Fruit fly (Drosophila melanogaster): ENCODE data around the gene TyrRS.
A peak's percentile ranks its signal among the peaks of the same experiment; 100 is the strongest.

TyrRS gene

dm6 chr3L:16451887-16452751 is 33.0 kb upstream of the TyrRS start, which contains the start of gene dsx-c73A (continued):
- no peak for TF ChIP-seq CG1621 (tag; optimal IDR thresholded peaks at IDR 0.05)
- no peak for TF ChIP-seq fd85E (GFP tag; optimal IDR thresholded peaks at IDR 0.05)
- TF ChIP-seq vri (GFP tag; optimal IDR thresholded peaks at IDR 0.05), result no peak
- TF ChIP-seq CG31627 (GFP tag; optimal IDR thresholded peaks at IDR 0.05), result no peak
- TF ChIP-seq CG3919 (GFP tag; optimal IDR thresholded peaks at IDR 0.05), result peak; percentile 55
- no peak for TF ChIP-seq Met (GFP tag; optimal IDR thresholded peaks at IDR 0.05)
- peak; percentile 33 for TF ChIP-seq CG10631 (GFP tag; optimal IDR thresholded peaks at IDR 0.05)
- no peak for TF ChIP-seq Hr39 (GFP tag; optimal IDR thresholded peaks at IDR 0.05)
- no peak for TF ChIP-seq CG8319 (GFP tag; optimal IDR thresholded peaks at IDR 0.05)
- peak; percentile 79 for TF ChIP-seq CG15336 (GFP tag; IDR thresholded peaks at IDR 0.05)
- no peak for TF ChIP-seq CG11902 (GFP tag; optimal IDR thresholded peaks at IDR 0.05)

- TF ChIP-seq Hr4 (GFP tag; optimal IDR thresholded peaks at IDR 0.05) (peak; percentile 27), CG32006 (GFP tag; optimal IDR thresholded peaks at IDR 0.05) (peak; percentile 54), CG15336 (GFP tag; IDR thresholded peaks at IDR 0.05) (0 out of 2 replicates have a peak, but pooled peaks have one; percentile 21), CG34406 (GFP tag; optimal IDR thresholded peaks at IDR 0.05) (no peak), Sox102F (GFP tag; optimal IDR thresholded peaks at IDR 0.05) (no peak), lz (GFP tag; optimal IDR thresholded peaks at IDR 0.05) (no peak), CG8119 (GFP tag; IDR thresholded peaks at IDR 0.05) (peak; percentile 23; the same call in 1 of the 3 replicates)
Observed at dm6 chr3L:16442628-16443027, 23.5 kb upstream of the TyrRS start.

- TF ChIP-seq Eip78C (GFP tag) (peak; percentile 24), Sox15 (GFP tag; optimal IDR thresholded peaks at IDR 0.05) (no peak), dsx (GFP tag; optimal IDR thresholded peaks at IDR 0.05; ENCODE audit: poor library complexity, severe bottlenecking) (peak; percentile 96), fd59A (GFP tag; optimal IDR thresholded peaks at IDR 0.05) (no peak), svp (GFP tag) (no peak)
Observed at dm6 chr3L:16437271-16437670, 18.2 kb upstream of the TyrRS start.

dm6 chr3L:16433556-16433955 is 14.5 kb upstream of the TyrRS start:
- TF ChIP-seq fkh (GFP tag; optimal IDR thresholded peaks at IDR 0.05), result peak; percentile 41
- TF ChIP-seq eg (GFP tag; IDR thresholded peaks at IDR 0.05), result no peak

DNA sequence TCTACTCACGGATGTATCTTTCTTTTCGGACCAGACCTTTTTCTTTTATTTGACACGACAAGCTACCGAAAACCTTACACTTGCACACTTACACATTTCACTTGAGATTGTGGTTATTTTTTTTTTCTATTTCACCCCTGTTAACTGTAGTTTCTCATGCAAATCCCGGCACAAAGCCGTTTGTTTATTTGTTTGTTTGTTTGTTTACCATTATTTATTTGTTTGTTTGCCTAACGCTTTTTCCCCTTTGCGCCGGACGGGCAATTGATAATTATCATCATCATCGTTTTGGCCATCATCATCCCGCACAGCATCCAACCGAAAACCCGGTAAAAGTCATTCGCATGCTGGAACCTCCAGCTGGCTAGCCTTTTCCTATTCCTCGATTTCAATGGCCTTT is 12.0 kb upstream of the TyrRS start:
- TF ChIP-seq Lpt (GFP tag; optimal IDR thresholded peaks at IDR 0.05) (no peak), eg (GFP tag; IDR thresholded peaks at IDR 0.05) (no peak), fkh (GFP tag; optimal IDR thresholded peaks at IDR 0.05) (peak; percentile 55), esn (GFP tag; optimal IDR thresholded peaks at IDR 0.05) (no peak), CG11294 (GFP tag; IDR thresholded peaks at IDR 0.05) (no peak), CG6276 (GFP tag; optimal IDR thresholded peaks at IDR 0.05) (no peak)

dm6 chr3L:16429451-16429850 is 10.3 kb upstream of the TyrRS start:
- TF ChIP-seq fd85E (GFP tag; optimal IDR thresholded peaks at IDR 0.05) (no peak), Blimp-1 (GFP tag; optimal IDR thresholded peaks at IDR 0.05) (no peak), CG1621 (tag; optimal IDR thresholded peaks at IDR 0.05) (no peak), Ets96B (tag; optimal IDR thresholded peaks at IDR 0.05) (no peak), Smox (GFP tag; optimal IDR thresholded peaks at IDR 0.05) (no peak), Eip75B (GFP tag; optimal IDR thresholded peaks at IDR 0.05) (no peak), CG34406 (GFP tag; optimal IDR thresholded peaks at IDR 0.05) (no peak), esn (GFP tag; optimal IDR thresholded peaks at IDR 0.05) (no peak), achi (GFP tag; optimal IDR thresholded peaks at IDR 0.05) (no peak), CG6792 (GFP tag; optimal IDR thresholded peaks at IDR 0.05) (no peak), CG3919 (GFP tag; optimal IDR thresholded peaks at IDR 0.05) (no peak), Sox15 (GFP tag; optimal IDR thresholded peaks at IDR 0.05) (no peak), salr (GFP tag; optimal IDR thresholded peaks at IDR 0.05) (no peak), Met (GFP tag; optimal IDR thresholded peaks at IDR 0.05) (no peak), CG32006 (GFP tag; optimal IDR thresholded peaks at IDR 0.05) (no peak), CG9139 (GFP tag; optimal IDR thresholded peaks at IDR 0.05) (no peak), dsx (GFP tag; optimal IDR thresholded peaks at IDR 0.05; ENCODE audit: poor library complexity, severe bottlenecking) (no peak), CG7368 (GFP tag; optimal IDR thresholded peaks at IDR 0.05) (no peak), fd59A (GFP tag; optimal IDR thresholded peaks at IDR 0.05) (no peak)
